Fruit fly (Drosophila melanogaster) whole organism, wandering third instar larva: ENCODE results near the gene CG14339.
A peak's percentile ranks its signal among the peaks of the same experiment; 100 is the strongest.

Experiments used
- Hr78 ChIP-seq: fragments of >200 bp; optimal IDR thresholded peaks from 2 replicates; lab custom pipeline; 2017; ENCODE audit warnings: missing biosample characterization, missing genetic modification characterization
- Myc ChIP-seq: fragments of >200 bp; optimal IDR thresholded peaks from 2 replicates; lab custom pipeline; 2017
- brk ChIP-seq: fragments of 200-800 bp; sonication (Bioruptor generic); optimal IDR thresholded peaks from 2 replicates; lab custom pipeline; 2016; ENCODE audit warnings: missing biosample characterization, mild to moderate bottlenecking, missing genetic modification characterization
- fru ChIP-seq: fragments of 200-800 bp; sonication (Bioruptor generic); optimal IDR thresholded peaks from 3 replicates; lab custom pipeline; 2016; ENCODE audit warnings: missing biosample characterization, mild to moderate bottlenecking, missing genetic modification characterization
- h ChIP-seq: fragments of 200-800 bp; sonication (Bioruptor generic); optimal IDR thresholded peaks from 3 replicates; lab custom pipeline; 2016; ENCODE audit warnings: missing biosample characterization, mild to moderate bottlenecking, missing genetic modification characterization
- psq ChIP-seq: fragments of 200-800 bp; sonication (Bioruptor generic); optimal IDR thresholded peaks from 3 replicates; lab custom pipeline; 2017; ENCODE audit warnings: missing biosample characterization, mild to moderate bottlenecking, missing genetic modification characterization, moderate library complexity
- usp ChIP-seq: fragments of >200 bp; optimal IDR thresholded peaks from 2 replicates; lab custom pipeline; 2017; ENCODE audit warnings: missing biosample characterization, missing genetic modification characterization

- TF ChIP-seq psq (GFP tag; lab: Kevin White, UChicago) (no peak), Hr78 (no peak), Myc (lab: Kevin White, UChicago) (no peak), usp (GFP tag; lab: Kevin White, UChicago) (no peak), brk (no peak), h (GFP tag; lab: Kevin White, UChicago) (peak; percentile 22), fru (GFP tag; lab: Kevin White, UChicago) (no peak)
These were observed 31.3 kb upstream of the CG14339 start for dm6 chr2L:1077053-1077452.
